Worm (Caenorhabditis elegans): ENCODE measurements around the gene twk-48.
A peak's percentile ranks its signal among the peaks of the same experiment; 100 is the strongest.

The twk-48 gene

ce11 chrIII:9907574-9907973 is 47.0 kb downstream of the twk-48 start:
- TF ChIP-seq ccch-3 (GFP tag; optimal IDR thresholded peaks at IDR 0.05) = no peak
- TF ChIP-seq F52B5.7 (tag; optimal IDR thresholded peaks at IDR 0.05) = no peak

ce11 chrIII:9908769-9909168 is 48.2 kb downstream of the twk-48 start:
- no peak for TF ChIP-seq lir-1 (GFP tag; conservative IDR thresholded peaks at IDR 0.05)
- no peak for TF ChIP-seq cebp-1 (GFP tag; IDR thresholded peaks at IDR 0.05)
- TF ChIP-seq cebp-1 (tag; optimal IDR thresholded peaks at IDR 0.05) = peak; percentile 11
- no peak for TF ChIP-seq B0035.1 (tag; optimal IDR thresholded peaks at IDR 0.05)
- no peak for TF ChIP-seq unc-130 (GFP tag; optimal IDR thresholded peaks at IDR 0.05)
- no peak for TF ChIP-seq lin-40 (tag; optimal IDR thresholded peaks at IDR 0.05)
- peak; percentile 14; the same call in 1 of the 2 replicates for TF ChIP-seq hmg-1.2 (GFP tag; IDR thresholded peaks at IDR 0.05)
- TF ChIP-seq snpc-1.3 (tag; optimal IDR thresholded peaks at IDR 0.05; ENCODE audit: insufficient read depth) = no peak

ce11 chrIII:9910608-9911479 is 50.3 kb downstream of the twk-48 start, which contains the start of the genes cyld-1 and F40F12.9:
cyld-1 (minus strand) TSS chrIII:9910658.
F40F12.9 (plus strand) TSS chrIII:9911328.
- TF ChIP-seq nhr-80 (tag; optimal IDR thresholded peaks at IDR 0.05) = peak; percentile 62
- TF ChIP-seq ceh-91 (GFP tag; IDR thresholded peaks at IDR 0.05) = peak; percentile 60
- no peak for TF ChIP-seq madf-10 (tag; optimal IDR thresholded peaks at IDR 0.05)
- TF ChIP-seq madf-8 (GFP tag; conservative IDR thresholded peaks at IDR 0.05) = peak; percentile 55
- peak; percentile 60 for TF ChIP-seq snpc-1.3 (tag; optimal IDR thresholded peaks at IDR 0.05; ENCODE audit: insufficient read depth)
- no peak for TF ChIP-seq dpff-1 (tag; optimal IDR thresholded peaks at IDR 0.05)
- TF ChIP-seq snpc-1.1 (tag; optimal IDR thresholded peaks at IDR 0.05; ENCODE audit: insufficient read depth) = peak; percentile 5
- no peak for TF ChIP-seq rpc-1 (optimal IDR thresholded peaks at IDR 0.05)
- TF ChIP-seq rpc-1 (tag; optimal IDR thresholded peaks at IDR 0.05) = no peak
- no peak for TF ChIP-seq ceh-40 (GFP tag; IDR thresholded peaks at IDR 0.05)
- peak; percentile 86 for TF ChIP-seq lsl-1 (GFP tag; optimal IDR thresholded peaks at IDR 0.05)
- peak; percentile 6 for TF ChIP-seq xnd-1 (tag; optimal IDR thresholded peaks at IDR 0.05)
- no peak for TF ChIP-seq atf-7 (tag; optimal IDR thresholded peaks at IDR 0.05)
- peak; percentile 18 for TF ChIP-seq snpc-3.4 (tag; optimal IDR thresholded peaks at IDR 0.05)
- peak; percentile 50 for TF ChIP-seq D2030.7 (GFP tag; IDR thresholded peaks at IDR 0.05)
- TF ChIP-seq cebp-1 (GFP tag; IDR thresholded peaks at IDR 0.05) = no peak
- peak; percentile 35 for TF ChIP-seq cebp-1 (tag; optimal IDR thresholded peaks at IDR 0.05)
- peak; percentile 25 for TF ChIP-seq efl-1 (GFP tag; optimal IDR thresholded peaks at IDR 0.05)
- no peak for TF ChIP-seq ztf-18 (tag; optimal IDR thresholded peaks at IDR 0.05)
- no peak for TF ChIP-seq Y53G8AR.9 (GFP tag; conservative IDR thresholded peaks at IDR 0.05)
- TF ChIP-seq somi-1 (GFP tag; optimal IDR thresholded peaks at IDR 0.05) = no peak
- TF ChIP-seq madf-6 (GFP tag; IDR thresholded peaks at IDR 0.05) = peak; percentile 75
- peak; percentile 83 for TF ChIP-seq F33H1.4 (GFP tag; IDR thresholded peaks at IDR 0.05)
- TF ChIP-seq C06A6.2 (GFP tag; conservative IDR thresholded peaks at IDR 0.05) = no peak
- TF ChIP-seq attf-6 (GFP tag; IDR thresholded peaks at IDR 0.05) = no peak

- TF ChIP-seq ekl-4 (GFP tag; IDR thresholded peaks at IDR 0.05) (no peak), lin-35 (GFP tag; optimal IDR thresholded peaks at IDR 0.05) (peak in 1 of 3 experiments; percentile 43), cebp-1 (GFP tag; IDR thresholded peaks at IDR 0.05) (peak; percentile 80; the same call in 1 of the 2 replicates), cebp-1 (tag; optimal IDR thresholded peaks at IDR 0.05) (peak; percentile 93), madf-10 (tag; optimal IDR thresholded peaks at IDR 0.05) (no peak)
Measured at ce11 chrIII:9912501-9912900, 52.0 kb downstream of the twk-48 start.
